Fruit fly (Drosophila melanogaster) whole organism, embryonic: Measurements from ENCODE around the gene CG8851.

ENCODE experiments used
- Awh ChIP-seq: fragments of 200-800 bp; sonication (Bioruptor generic); IDR thresholded peaks from 2 replicates; pipeline ENCODE4, ENCODE4 v1.3.6; 2022; ENCODE audit warnings: missing biosample characterization, missing genetic modification characterization
- BEAF-32 ChIP-seq: fragments of 200-800 bp; sonication (Bioruptor generic); optimal IDR thresholded peaks from 3 replicates; lab custom pipeline; 2017; ENCODE audit warnings: missing biosample characterization, missing genetic modification characterization, mild to moderate bottlenecking, moderate library complexity, missing genetic modification reagents
- CG10462 ChIP-seq: fragments of 200-800 bp; sonication (Bioruptor generic); optimal IDR thresholded peaks from 2 replicates; lab custom pipeline; 2016; ENCODE audit warnings: missing biosample characterization, missing genetic modification characterization
- CG10654 ChIP-seq: fragments of 200-800 bp; sonication (Bioruptor generic); optimal IDR thresholded peaks from 2 replicates; lab custom pipeline; 2016; ENCODE audit warnings: missing biosample characterization, missing genetic modification characterization
- CG10979 ChIP-seq: fragments of 200-800 bp; sonication (Bioruptor generic); optimal IDR thresholded peaks from 2 replicates; lab custom pipeline; 2018; ENCODE audit warnings: missing biosample characterization, mild to moderate bottlenecking, missing genetic modification characterization, moderate library complexity
- CG13775 ChIP-seq: fragments of 200-800 bp; sonication (Bioruptor generic); optimal IDR thresholded peaks from 3 replicates; lab custom pipeline; 2017; ENCODE audit warnings: missing biosample characterization, mild to moderate bottlenecking, missing genetic modification characterization
- CG1602 ChIP-seq: fragments of 200-800 bp; sonication (Bioruptor generic); optimal IDR thresholded peaks from 3 replicates; lab custom pipeline; 2016; ENCODE audit warnings: missing biosample characterization, missing genetic modification characterization
- CG1603 ChIP-seq: fragments of 200-800 bp; sonication (Bioruptor generic); optimal IDR thresholded peaks from 2 replicates; lab custom pipeline; 2019; ENCODE audit warnings: missing biosample characterization, mild to moderate bottlenecking, missing genetic modification characterization, moderate library complexity
- CG17912 ChIP-seq: fragments of 200-800 bp; sonication (Bioruptor generic); optimal IDR thresholded peaks from 2 replicates; lab custom pipeline; 2018; ENCODE audit warnings: missing biosample characterization, mild to moderate bottlenecking, missing genetic modification characterization
- CG6683 ChIP-seq: fragments of 200-800 bp; sonication (Bioruptor generic); optimal IDR thresholded peaks from 2 replicates; lab custom pipeline; 2017; ENCODE audit warnings: missing biosample characterization, mild to moderate bottlenecking, missing genetic modification characterization, missing genetic modification reagents
- CG6791 ChIP-seq: fragments of 200-800 bp; sonication (Bioruptor generic); IDR thresholded peaks from 3 replicates; pipeline ENCODE4 v1.3.6; 2022; ENCODE audit warnings: missing biosample characterization, missing genetic modification characterization; ENCODE audit not compliant: partially characterized antibody
- CG7357 ChIP-seq: fragments of 200-800 bp; sonication (Bioruptor generic); IDR thresholded peaks from 3 replicates; pipeline ENCODE4 v1.3.6; 2022; ENCODE audit warnings: missing biosample characterization, missing genetic modification characterization
- CG7786 ChIP-seq: fragments of 200-800 bp; sonication (Bioruptor generic); optimal IDR thresholded peaks from 2 replicates; lab custom pipeline; 2016; ENCODE audit warnings: missing biosample characterization, missing genetic modification characterization
- CG9876 ChIP-seq: fragments of 200-800 bp; sonication (Bioruptor generic); optimal IDR thresholded peaks from 2 replicates; lab custom pipeline; 2016; ENCODE audit warnings: missing biosample characterization, missing genetic modification characterization
- CoRest ChIP-seq: fragments of 200-800 bp; sonication (Bioruptor generic); optimal IDR thresholded peaks from 3 replicates; lab custom pipeline; 2018; ENCODE audit warnings: missing biosample characterization, mild to moderate bottlenecking, missing genetic modification characterization, moderate library complexity
- Deaf1 ChIP-seq: fragments of 200-800 bp; optimal IDR thresholded peaks from 3 replicates; lab custom pipeline; 2019; ENCODE audit warnings: missing biosample characterization, mild to moderate bottlenecking, missing genetic modification characterization, moderate library complexity
- Ets65A ChIP-seq: fragments of 200-800 bp; sonication (Bioruptor generic); peaks from one replicate; lab custom pipeline; 2016; ENCODE audit warnings: missing biosample characterization, missing genetic modification characterization
- Hmr ChIP-seq: fragments of 200-800 bp; sonication (Bioruptor generic); optimal IDR thresholded peaks from 3 replicates; lab custom pipeline; 2017; ENCODE audit warnings: mild to moderate bottlenecking, missing biosample characterization, missing genetic modification reagents, missing genetic modification characterization
- Jarid2 ChIP-seq: fragments of 200-800 bp; sonication (Bioruptor generic); optimal IDR thresholded peaks from 3 replicates; lab custom pipeline; 2017; ENCODE audit warnings: mild to moderate bottlenecking, missing biosample characterization, missing genetic modification reagents, missing genetic modification characterization
- Max ChIP-seq: fragments of 200-800 bp; sonication (Bioruptor generic); optimal IDR thresholded peaks from 2 replicates; lab custom pipeline; 2016; ENCODE audit warnings: missing biosample characterization, mild to moderate bottlenecking, missing genetic modification characterization
- Med ChIP-seq: fragments of 200-800 bp; sonication (Bioruptor generic); peaks from one replicate; lab custom pipeline; 2016; ENCODE audit warnings: missing biosample characterization, missing genetic modification characterization, mild to moderate bottlenecking, inconsistent platforms, moderate library complexity
- Poxn ChIP-seq: fragments of 200-800 bp; sonication (Bioruptor generic); IDR thresholded peaks from 2 replicates; pipeline ENCODE4 v1.3.6; 2022; ENCODE audit warnings: missing biosample characterization, missing genetic modification characterization
- Ptx1 ChIP-seq: fragments of 200-800 bp; sonication (Bioruptor generic); IDR thresholded peaks from 2 replicates; pipeline ENCODE4 v1.3.6; 2022; ENCODE audit warnings: missing biosample characterization, missing genetic modification characterization
- aop ChIP-seq: fragments of 200-800 bp; sonication (Bioruptor generic); IDR thresholded peaks from 2 replicates; pipeline ENCODE4 v1.3.6; 2022; ENCODE audit warnings: missing biosample characterization, missing genetic modification characterization
- ap ChIP-seq: fragments of 200-800 bp; sonication (Bioruptor generic); IDR thresholded peaks from 2 replicates; pipeline ENCODE4 v1.3.6; 2022; ENCODE audit warnings: missing biosample characterization, missing genetic modification characterization
- chif ChIP-seq, 2 experiments: fragments of 200-800 bp; sonication (Bioruptor generic); optimal IDR thresholded peaks; 3 replicates each; lab custom pipeline; 2016; ENCODE audit warnings: missing biosample characterization in 2 of 2, missing genetic modification characterization in 2 of 2
- en ChIP-seq: fragments of 200-800 bp; sonication (Bioruptor generic); optimal IDR thresholded peaks from 2 replicates; lab custom pipeline; 2016; ENCODE audit warnings: missing biosample characterization, missing genetic modification characterization
- fd64A ChIP-seq: fragments of 200-800 bp; sonication (Bioruptor generic); optimal IDR thresholded peaks from 3 replicates; lab custom pipeline; 2018; ENCODE audit warnings: missing biosample characterization, mild to moderate bottlenecking, missing genetic modification characterization
- hkb ChIP-seq, 2 experiments: fragments of 200-800 bp in 1 of 2; fragments of >200 bp in 1 of 2; sonication (Bioruptor generic) in 1 of 2; IDR thresholded peaks in 1 of 2; optimal IDR thresholded peaks in 1 of 2; 2 replicates each; pipeline versions ENCODE4 v1.3.6 to Lab custom; 2017 to 2022; ENCODE audit warnings: missing biosample characterization in 1 of 2, missing genetic modification characterization in 1 of 2
- inv ChIP-seq: fragments of 200-800 bp; sonication (Bioruptor generic); IDR thresholded peaks from 2 replicates; pipeline ENCODE4 v1.3.6; 2022; ENCODE audit warnings: missing biosample characterization, missing genetic modification characterization; ENCODE audit not compliant: partially characterized antibody
- jing ChIP-seq: fragments of 200-800 bp; sonication (Bioruptor generic); optimal IDR thresholded peaks from 2 replicates; lab custom pipeline; 2018; ENCODE audit warnings: missing biosample characterization, mild to moderate bottlenecking, missing genetic modification characterization
- jumu ChIP-seq: fragments of 200-800 bp; sonication (Bioruptor generic); optimal IDR thresholded peaks from 3 replicates; lab custom pipeline; 2016; ENCODE audit warnings: missing biosample characterization, missing genetic modification characterization
- lov ChIP-seq, 2 experiments: fragments of 200-800 bp in 1 of 2; fragments of >200 bp in 1 of 2; sonication (Bioruptor generic) in 1 of 2; IDR thresholded peaks in 1 of 2; optimal IDR thresholded peaks in 1 of 2; 2 replicates in 1 of 2; 3 replicates in 1 of 2; pipeline versions ENCODE4 v1.3.6 to Lab custom; 2017 to 2022; ENCODE audit warnings: missing biosample characterization in 1 of 2, missing genetic modification characterization in 1 of 2
- mam ChIP-seq: fragments of 200-800 bp; sonication (Bioruptor generic); optimal IDR thresholded peaks from 3 replicates; lab custom pipeline; 2016; ENCODE audit warnings: missing biosample characterization, missing genetic modification characterization
- nau ChIP-seq: fragments of 200-800 bp; sonication (Bioruptor generic); optimal IDR thresholded peaks from 3 replicates; lab custom pipeline; 2017; ENCODE audit warnings: missing biosample characterization, mild to moderate bottlenecking, missing genetic modification characterization, missing genetic modification reagents
- nerfin-1 ChIP-seq: fragments of 200-800 bp; sonication (Bioruptor generic); optimal IDR thresholded peaks from 3 replicates; lab custom pipeline; 2019; ENCODE audit warnings: missing biosample characterization, mild to moderate bottlenecking, missing genetic modification characterization, moderate library complexity
- pfk ChIP-seq: fragments of 200-800 bp; sonication (Bioruptor generic); optimal IDR thresholded peaks from 2 replicates; lab custom pipeline; 2018; ENCODE audit warnings: missing biosample characterization, mild to moderate bottlenecking, missing genetic modification characterization, moderate library complexity
- pita ChIP-seq: fragments of 200-800 bp; sonication (Bioruptor generic); optimal IDR thresholded peaks from 2 replicates; lab custom pipeline; 2017; ENCODE audit warnings: missing biosample characterization, mild to moderate bottlenecking, missing genetic modification characterization
- schlank ChIP-seq: fragments of 200-800 bp; sonication (Bioruptor generic); optimal IDR thresholded peaks from 2 replicates; lab custom pipeline; 2018; ENCODE audit warnings: missing biosample characterization, mild to moderate bottlenecking, missing genetic modification characterization
- seq ChIP-seq: fragments of 200-800 bp; sonication (Bioruptor generic); IDR thresholded peaks from 2 replicates; pipeline ENCODE4 v1.3.6; 2022; ENCODE audit warnings: missing biosample characterization, missing genetic modification characterization
- shn ChIP-seq: fragments of 200-800 bp; sonication (Bioruptor generic); optimal IDR thresholded peaks from 3 replicates; lab custom pipeline; 2016; ENCODE audit warnings: missing biosample characterization, missing genetic modification characterization
- sisA ChIP-seq: fragments of 200-800 bp; sonication (Bioruptor generic); IDR thresholded peaks from 2 replicates; pipeline ENCODE4 v1.3.6; 2022; ENCODE audit warnings: missing biosample characterization, missing genetic modification characterization
- slou ChIP-seq: fragments of 200-800 bp; sonication (Bioruptor generic); optimal IDR thresholded peaks from 3 replicates; lab custom pipeline; 2016; ENCODE audit warnings: missing biosample characterization, missing genetic modification characterization
- stwl ChIP-seq: fragments of 200-800 bp; sonication (Bioruptor generic); optimal IDR thresholded peaks from 3 replicates; lab custom pipeline; 2018; ENCODE audit warnings: missing biosample characterization, mild to moderate bottlenecking, missing genetic modification characterization, moderate library complexity
- sug ChIP-seq: fragments of 200-800 bp; optimal IDR thresholded peaks from 2 replicates; lab custom pipeline; 2019; ENCODE audit warnings: missing biosample characterization, mild to moderate bottlenecking, missing genetic modification characterization, moderate library complexity
- tgo ChIP-seq: fragments of 200-800 bp; sonication (Bioruptor generic); IDR thresholded peaks from 3 replicates; pipeline ENCODE4 v1.3.6; 2022; ENCODE audit warnings: missing biosample characterization, missing genetic modification characterization
- trem ChIP-seq: fragments of 200-800 bp; optimal IDR thresholded peaks from 3 replicates; lab custom pipeline; 2019; ENCODE audit warnings: missing biosample characterization, mild to moderate bottlenecking, missing genetic modification characterization, moderate library complexity
- usp ChIP-seq: fragments of >200 bp; optimal IDR thresholded peaks from 2 replicates; lab custom pipeline; 2017; ENCODE audit warnings: missing biosample characterization, missing genetic modification characterization
- zen2 ChIP-seq: fragments of 200-800 bp; sonication (Bioruptor generic); IDR thresholded peaks from 3 replicates; pipeline ENCODE4 v1.3.6; 2022; ENCODE audit warnings: missing biosample characterization, missing genetic modification characterization; ENCODE audit not compliant: partially characterized antibody

The CG8851 gene

DNA sequence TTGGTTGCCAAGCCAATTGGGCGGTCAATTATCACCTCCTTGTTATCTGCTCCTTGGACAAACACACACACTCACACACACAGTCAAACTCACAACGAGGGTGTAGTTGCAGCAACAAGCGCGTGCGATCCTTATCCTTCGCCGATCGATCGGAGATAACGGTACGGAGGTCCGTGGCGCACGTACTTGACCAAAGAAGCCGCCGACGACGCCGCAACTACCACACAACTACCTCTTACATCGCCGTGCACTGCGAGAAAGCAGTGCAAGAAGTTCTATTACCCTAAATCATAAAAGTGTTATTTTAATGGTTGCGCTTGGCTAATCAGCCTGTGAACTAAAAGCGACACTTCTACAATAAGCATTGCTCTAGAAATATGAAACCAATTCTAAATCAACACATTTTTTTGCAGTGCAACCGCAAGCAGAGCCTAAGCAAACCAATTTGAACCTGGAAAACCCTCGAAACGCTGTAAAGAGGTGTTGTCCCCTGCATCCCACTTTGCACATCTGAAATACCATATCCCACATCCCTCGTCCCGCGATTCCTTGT, 13.6 kb downstream of the CG8851 start (continued):
- no peak for TF ChIP-seq usp (GFP tag; lab: Kevin White, UChicago)
- peak; percentile 72 for TF ChIP-seq CG1603 (tag; lab: Kevin White, UChicago)
- no peak for TF ChIP-seq CG10654
- no peak for TF ChIP-seq CG6683
- no peak for TF ChIP-seq mam (GFP tag; lab: Kevin White, UChicago)
- TF ChIP-seq en (GFP tag; lab: Kevin White, UChicago), result peak; percentile 61
- peak; percentile 90 for TF ChIP-seq Med (GFP tag; lab: Kevin White, UChicago)
- peak; percentile 51 for TF ChIP-seq CG7786 (GFP tag; lab: Kevin White, UChicago)
- no peak for TF ChIP-seq lov (optimal IDR thresholded peaks at IDR 0.05; lab: Kevin White, UChicago)
- TF ChIP-seq lov (GFP tag; IDR thresholded peaks at IDR 0.05; lab: Robert Waterston, UW), result 0 out of 3 replicates have a peak, but pooled peaks have one; percentile 58
- TF ChIP-seq Ets65A (GFP tag; lab: Kevin White, UChicago), result peak; percentile 96
- TF ChIP-seq Ptx1 (GFP tag; lab: Robert Waterston, UW), result peak; percentile 49
- peak; percentile 59 for TF ChIP-seq jumu (GFP tag; lab: Kevin White, UChicago)
- no peak; the same call in 2 of the 3 replicates for TF ChIP-seq tgo (GFP tag; lab: Robert Waterston, UW)
- no peak for TF ChIP-seq Deaf1 (tag; lab: Kevin White, UChicago)
- TF ChIP-seq Poxn (GFP tag; lab: Robert Waterston, UW), result no peak
- no peak for TF ChIP-seq Hmr
- TF ChIP-seq CG10462 (GFP tag; lab: Kevin White, UChicago), result peak; percentile 28
- no peak for TF ChIP-seq schlank (tag; lab: Kevin White, UChicago)
- peak; percentile 44 to 76 for TF ChIP-seq chif (GFP tag; optimal IDR thresholded peaks at IDR 0.05; lab: Kevin White, UChicago)
- no peak for TF ChIP-seq sug (tag; lab: Kevin White, UChicago)
- peak; percentile 11 for TF ChIP-seq nerfin-1 (tag; lab: Kevin White, UChicago)
- TF ChIP-seq slou, result no peak
- TF ChIP-seq zen2, result no peak
- TF ChIP-seq shn (GFP tag; lab: Kevin White, UChicago), result peak; percentile 44
- TF ChIP-seq CG1602 (GFP tag; lab: Kevin White, UChicago), result peak; percentile 28
- no peak for TF ChIP-seq ap
- TF ChIP-seq CG13775 (GFP tag; lab: Kevin White, UChicago), result peak; percentile 57
- TF ChIP-seq seq (GFP tag; lab: Robert Waterston, UW), result no peak
- TF ChIP-seq sisA (GFP tag; lab: Robert Waterston, UW), result peak; percentile 59
- TF ChIP-seq pfk (GFP tag; lab: Kevin White, UChicago), result no peak
- TF ChIP-seq Jarid2 (GFP tag; lab: Kevin White, UChicago), result no peak
- TF ChIP-seq CG10979 (tag; lab: Kevin White, UChicago), result peak; percentile 73
- 0 out of 2 replicates have a peak, but pooled peaks have one; percentile 9 for TF ChIP-seq aop (GFP tag; lab: Robert Waterston, UW)
- TF ChIP-seq CG9876 (GFP tag; lab: Kevin White, UChicago), result peak; percentile 31
- TF ChIP-seq fd64A (GFP tag; lab: Kevin White, UChicago), result no peak
- TF ChIP-seq BEAF-32 (GFP tag; lab: Kevin White, UChicago), result no peak
- no peak for TF ChIP-seq nau (GFP tag; lab: Kevin White, UChicago)
- TF ChIP-seq CG7357 (GFP tag; lab: Robert Waterston, UW), result peak; percentile 41; the same call in 1 of the 3 replicates
- peak; percentile 42 for TF ChIP-seq trem (tag; lab: Kevin White, UChicago)
- no peak for TF ChIP-seq hkb (optimal IDR thresholded peaks at IDR 0.05; lab: Kevin White, UChicago)
- 0 out of 2 replicates have a peak, but pooled peaks have one; percentile 12 for TF ChIP-seq hkb (GFP tag; IDR thresholded peaks at IDR 0.05; lab: Robert Waterston, UW)
- TF ChIP-seq Awh (GFP tag; lab: Robert Waterston, UW), result 0 out of 2 replicates have a peak, but pooled peaks have one; percentile 10
- no peak for TF ChIP-seq stwl (tag; lab: Kevin White, UChicago)
- TF ChIP-seq jing (GFP tag; lab: Kevin White, UChicago), result peak; percentile 5
- no peak for TF ChIP-seq CG6791
- peak; percentile 12 for TF ChIP-seq Max (GFP tag; lab: Kevin White, UChicago)
- TF ChIP-seq CoRest (tag; lab: Kevin White, UChicago), result peak; percentile 26
- no peak for TF ChIP-seq pita (GFP tag; lab: Kevin White, UChicago)
- no peak for TF ChIP-seq CG17912 (GFP tag; lab: Kevin White, UChicago)
- no peak for TF ChIP-seq inv
